Worm (Caenorhabditis elegans) whole organism, young adult: Measurements from ENCODE around the gene str-10.

ENCODE experiments used
- B0261.1 ChIP-seq: sonication (generic microtip); optimal IDR thresholded peaks from 2 replicates; lab custom pipeline; 2016; ENCODE audit warnings: mild to moderate bottlenecking, missing genetic modification characterization, moderate library complexity, missing compliant biosample characterization
- F10E7.11 ChIP-seq: sonication (generic microtip); optimal IDR thresholded peaks from 2 replicates; lab custom pipeline; 2017; ENCODE audit warnings: mild to moderate bottlenecking, missing genetic modification characterization, moderate library complexity, missing compliant biosample characterization
- F57A8.1 ChIP-seq: fragments of 200-800 bp; sonication (Bioruptor generic); optimal IDR thresholded peaks from 2 replicates; lab custom pipeline; 2018; ENCODE audit warnings: mild to moderate bottlenecking, missing genetic modification characterization, moderate library complexity, missing compliant biosample characterization
- K12H6.12 ChIP-seq: fragments of 200-800 bp; sonication (Bioruptor generic); optimal IDR thresholded peaks from 2 replicates; lab custom pipeline; 2018; ENCODE audit warnings: mild to moderate bottlenecking, missing genetic modification characterization, missing compliant biosample characterization
- Y56A3A.18 ChIP-seq: fragments of 200-800 bp; sonication (Bioruptor generic); IDR thresholded peaks from 2 replicates; pipeline ENCODE4 v1.3.6; 2022; ENCODE audit warnings: missing genetic modification reagents, missing genetic modification characterization, missing compliant biosample characterization
- Y67H2A.10 ChIP-seq: fragments of 200-800 bp; sonication (Bioruptor generic); conservative IDR thresholded peaks from 2 replicates; pipeline ENCODE4 v1.3.6; 2022; ENCODE audit warnings: missing genetic modification reagents, missing genetic modification characterization, missing compliant biosample characterization
- akir-1 ChIP-seq: fragments of 200-800 bp; sonication (Bioruptor generic); optimal IDR thresholded peaks from 2 replicates; lab custom pipeline; 2018; ENCODE audit warnings: mild to moderate bottlenecking, missing genetic modification characterization, moderate library complexity, missing compliant biosample characterization
- attf-6 ChIP-seq: fragments of 200-800 bp; sonication (Bioruptor generic); IDR thresholded peaks from 2 replicates; pipeline ENCODE4 v1.3.6; 2022; ENCODE audit warnings: missing genetic modification reagents, missing genetic modification characterization, missing compliant biosample characterization
- bed-1 ChIP-seq: fragments of 200-800 bp; sonication (Bioruptor generic); IDR thresholded peaks from 2 replicates; pipeline ENCODE4 v1.3.6; 2022; ENCODE audit warnings: missing genetic modification reagents, missing genetic modification characterization, missing compliant biosample characterization
- cebp-1 ChIP-seq, 2 experiments: fragments of 200-800 bp in 1 of 2; sonication (Bioruptor generic) in 1 of 2; sonication (generic microtip) in 1 of 2; IDR thresholded peaks in 1 of 2; optimal IDR thresholded peaks in 1 of 2; 2 replicates each; pipeline versions ENCODE4 v1.3.6 to Lab custom; 2017 to 2022; ENCODE audit warnings: missing compliant biosample characterization in 2 of 2, missing genetic modification characterization in 2 of 2, mild to moderate bottlenecking in 1 of 2, missing genetic modification reagents in 1 of 2, moderate library complexity in 1 of 2
- ceh-100 ChIP-seq: fragments of 200-800 bp; sonication (Bioruptor generic); IDR thresholded peaks from 2 replicates; pipeline ENCODE4 v1.3.6; 2022; ENCODE audit warnings: missing genetic modification reagents, missing genetic modification characterization, missing compliant biosample characterization
- ceh-27 ChIP-seq: fragments of 200-800 bp; sonication (Bioruptor generic); optimal IDR thresholded peaks from 2 replicates; lab custom pipeline; 2018; ENCODE audit warnings: mild to moderate bottlenecking, missing genetic modification characterization, moderate library complexity, missing compliant biosample characterization
- ceh-91 ChIP-seq: fragments of 200-800 bp; sonication (Bioruptor generic); IDR thresholded peaks from 2 replicates; pipeline ENCODE4 v1.3.6; 2022; ENCODE audit warnings: missing genetic modification reagents, missing genetic modification characterization, missing compliant biosample characterization
- dox-1 ChIP-seq: fragments of 200-800 bp; sonication (Bioruptor generic); IDR thresholded peaks from 2 replicates; pipeline ENCODE4 v1.3.6; 2022; ENCODE audit warnings: missing genetic modification reagents, missing genetic modification characterization, missing compliant biosample characterization
- egl-44 ChIP-seq: fragments of 200-800 bp; sonication (Bioruptor generic); IDR thresholded peaks from 2 replicates; pipeline ENCODE4 v1.3.6; 2022; ENCODE audit warnings: missing genetic modification reagents, missing genetic modification characterization, missing compliant biosample characterization
- fkh-3 ChIP-seq: sonication (generic microtip); optimal IDR thresholded peaks from 2 replicates; lab custom pipeline; 2016; ENCODE audit warnings: mild to moderate bottlenecking, missing genetic modification characterization, missing compliant biosample characterization
- hlh-12 ChIP-seq: sonication (generic microtip); optimal IDR thresholded peaks from 2 replicates; lab custom pipeline; 2016; ENCODE audit warnings: missing genetic modification characterization, missing compliant biosample characterization
- hlh-26 ChIP-seq: fragments of 200-800 bp; sonication (Bioruptor generic); conservative IDR thresholded peaks from 2 replicates; pipeline ENCODE4 v1.3.6; 2022; ENCODE audit warnings: missing genetic modification reagents, missing genetic modification characterization, missing compliant biosample characterization
- hmg-1.2 ChIP-seq: fragments of 200-800 bp; sonication (Bioruptor generic); IDR thresholded peaks from 2 replicates; pipeline ENCODE4 v1.3.6; 2022; ENCODE audit warnings: missing genetic modification reagents, missing genetic modification characterization, missing compliant biosample characterization
- hmg-20 ChIP-seq: fragments of 200-800 bp; sonication (Bioruptor generic); IDR thresholded peaks from 2 replicates; pipeline ENCODE4 v1.3.6; 2022; ENCODE audit warnings: missing genetic modification reagents, missing genetic modification characterization, missing compliant biosample characterization
- hsf-1 ChIP-seq: fragments of 200-800 bp; sonication (Bioruptor generic); IDR thresholded peaks from 2 replicates; pipeline ENCODE4 v1.3.6; 2022; ENCODE audit warnings: missing genetic modification reagents, missing genetic modification characterization, missing compliant biosample characterization
- let-526 ChIP-seq: fragments of 200-800 bp; sonication (Bioruptor generic); IDR thresholded peaks from 2 replicates; pipeline ENCODE4 v1.3.6; 2022; ENCODE audit warnings: missing genetic modification reagents, missing genetic modification characterization, missing compliant biosample characterization
- let-607 ChIP-seq, 2 experiments: fragments of 200-800 bp in 1 of 2; sonication (Bioruptor generic) in 1 of 2; sonication (generic microtip) in 1 of 2; optimal IDR thresholded peaks; 2 replicates each; lab custom pipeline; 2016 to 2018; ENCODE audit warnings: mild to moderate bottlenecking in 2 of 2, missing compliant biosample characterization in 2 of 2, missing genetic modification characterization in 2 of 2, moderate library complexity in 2 of 2, missing genotype in 1 of 2
- lin-26 ChIP-seq: fragments of 200-800 bp; sonication (Bioruptor generic); IDR thresholded peaks from 2 replicates; pipeline ENCODE4 v1.3.6; 2022; ENCODE audit warnings: missing genetic modification reagents, missing genetic modification characterization, missing compliant biosample characterization
- lin-54 ChIP-seq: fragments of 200-800 bp; sonication (Bioruptor generic); optimal IDR thresholded peaks from 2 replicates; lab custom pipeline; 2018; ENCODE audit warnings: mild to moderate bottlenecking, missing genetic modification characterization, missing compliant biosample characterization
- lir-1 ChIP-seq: fragments of 200-800 bp; sonication (Bioruptor generic); conservative IDR thresholded peaks from 2 replicates; pipeline ENCODE4 v1.3.6; 2022; ENCODE audit warnings: missing genetic modification reagents, missing genetic modification characterization, missing compliant biosample characterization
- lsy-27 ChIP-seq: sonication (generic microtip); optimal IDR thresholded peaks from 2 replicates; lab custom pipeline; 2017; ENCODE audit warnings: missing genetic modification characterization, mild to moderate bottlenecking, missing compliant biosample characterization, antibody characterized with exemption, missing genotype, borderline replicate concordance; ENCODE audit not compliant: insufficient read depth
- mcd-1 ChIP-seq: fragments of 200-800 bp; sonication (Bioruptor generic); IDR thresholded peaks from 2 replicates; pipeline ENCODE4 v1.3.6; 2022; ENCODE audit warnings: missing genetic modification reagents, missing genetic modification characterization, missing compliant biosample characterization
- nfya-2 ChIP-seq: fragments of 200-800 bp; sonication (Bioruptor generic); IDR thresholded peaks from 2 replicates; pipeline ENCODE4 v1.3.6; 2022; ENCODE audit warnings: missing genetic modification reagents, missing genetic modification characterization, missing compliant biosample characterization
- nhr-80 ChIP-seq: sonication (generic microtip); optimal IDR thresholded peaks from 2 replicates; lab custom pipeline; 2016; ENCODE audit warnings: missing genetic modification characterization, missing compliant biosample characterization
- pbrm-1 ChIP-seq: fragments of 200-800 bp; sonication (Bioruptor generic); IDR thresholded peaks from 2 replicates; pipeline ENCODE4 v1.3.6; 2022; ENCODE audit warnings: missing genetic modification reagents, missing genetic modification characterization, missing compliant biosample characterization
- rcor-1 ChIP-seq: fragments of 200-800 bp; sonication (Bioruptor generic); IDR thresholded peaks from 2 replicates; pipeline ENCODE4 v1.3.6; 2022; ENCODE audit warnings: missing genetic modification reagents, missing genetic modification characterization, missing compliant biosample characterization
- rec-8 ChIP-seq, 2 experiments: sonication (generic microtip); optimal IDR thresholded peaks; 2 replicates each; lab custom pipeline; 2016; ENCODE audit warnings: mild to moderate bottlenecking in 2 of 2, missing genetic modification characterization in 2 of 2, missing genetic modification reagents in 2 of 2, missing genotype in 2 of 2, missing biosample characterization in 1 of 2, missing compliant biosample characterization in 1 of 2, moderate library complexity in 1 of 2
- sdz-38 ChIP-seq: sonication (generic microtip); optimal IDR thresholded peaks from 2 replicates; lab custom pipeline; 2016; ENCODE audit warnings: missing genotype, missing genetic modification characterization, missing compliant biosample characterization
- sea-2 ChIP-seq: fragments of 200-800 bp; sonication (Bioruptor generic); IDR thresholded peaks from 2 replicates; pipeline ENCODE4 v1.3.6; 2022; ENCODE audit warnings: missing genetic modification characterization, missing compliant biosample characterization
- tlf-1 ChIP-seq: fragments of 200-800 bp; sonication (Bioruptor generic); optimal IDR thresholded peaks from 2 replicates; lab custom pipeline; 2018; ENCODE audit warnings: mild to moderate bottlenecking, missing genetic modification characterization, missing compliant biosample characterization
- xnd-1 ChIP-seq: sonication (generic microtip); optimal IDR thresholded peaks from 2 replicates; lab custom pipeline; 2016; ENCODE audit warnings: missing genotype, missing genetic modification reagents, missing genetic modification characterization, missing compliant biosample characterization
- zfh-2 ChIP-seq: fragments of 200-800 bp; sonication (Bioruptor generic); conservative IDR thresholded peaks from 2 replicates; pipeline ENCODE4 v1.3.6; 2022; ENCODE audit warnings: missing genetic modification reagents, missing genetic modification characterization, missing compliant biosample characterization
- zim-3 ChIP-seq: sonication (generic microtip); optimal IDR thresholded peaks from 2 replicates; lab custom pipeline; 2017; ENCODE audit warnings: mild to moderate bottlenecking, missing genetic modification characterization, moderate library complexity, missing compliant biosample characterization
- ztf-25 ChIP-seq: fragments of 200-800 bp; sonication (Bioruptor generic); IDR thresholded peaks from 2 replicates; pipeline ENCODE4 v1.3.6; 2022; ENCODE audit warnings: missing genetic modification reagents, missing genetic modification characterization, missing compliant biosample characterization

The str-10 gene

DNA sequence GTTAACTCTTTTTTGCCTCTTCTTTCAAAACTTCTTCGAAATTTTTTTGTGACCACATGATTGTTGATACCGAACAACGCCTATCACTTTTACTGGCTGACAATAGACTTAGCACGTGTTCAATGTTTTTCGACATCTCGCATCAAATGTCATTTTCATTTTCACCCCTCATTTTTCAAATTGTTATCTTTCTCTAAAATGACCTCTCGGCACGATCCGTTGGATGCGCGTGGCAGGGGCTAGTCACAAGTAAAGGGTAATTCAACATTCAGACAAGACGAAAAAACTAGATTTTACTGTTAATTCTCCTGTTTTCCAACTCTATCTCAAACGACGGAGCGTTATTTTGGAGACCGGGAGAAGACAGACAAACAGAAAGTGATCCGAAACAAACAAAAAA, 31.0 kb downstream of the str-10 start, which contains the start of gene F17H10.2 (continued):
- no peak for TF ChIP-seq bed-1 (GFP tag; lab: Robert Waterston, UW)

DNA sequence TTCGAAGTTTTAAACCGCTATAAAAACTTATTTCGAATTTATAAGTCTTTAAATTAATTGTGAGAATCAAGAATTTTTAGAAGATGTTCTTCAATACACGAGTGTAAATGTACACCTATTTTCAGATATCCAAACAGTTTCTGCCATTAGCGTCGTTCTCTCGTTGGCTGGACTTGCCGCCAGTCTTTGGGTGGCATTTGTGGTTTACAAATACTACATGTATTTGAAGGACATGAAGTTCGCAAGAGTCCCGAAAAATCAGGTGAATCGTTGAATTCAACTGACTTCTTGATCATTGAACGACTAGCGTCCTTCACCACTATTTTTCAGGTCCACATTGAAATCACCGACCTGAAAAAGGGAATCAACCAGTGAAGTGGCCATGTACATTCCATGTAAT, 33.3 kb downstream of the str-10 start:
- TF ChIP-seq mcd-1 (GFP tag; lab: Robert Waterston, UW) (no peak), pbrm-1 (no peak), fkh-3 (tag; lab: Kevin White, UChicago) (no peak), akir-1 (GFP tag; lab: Kevin White, UChicago) (no peak)

DNA sequence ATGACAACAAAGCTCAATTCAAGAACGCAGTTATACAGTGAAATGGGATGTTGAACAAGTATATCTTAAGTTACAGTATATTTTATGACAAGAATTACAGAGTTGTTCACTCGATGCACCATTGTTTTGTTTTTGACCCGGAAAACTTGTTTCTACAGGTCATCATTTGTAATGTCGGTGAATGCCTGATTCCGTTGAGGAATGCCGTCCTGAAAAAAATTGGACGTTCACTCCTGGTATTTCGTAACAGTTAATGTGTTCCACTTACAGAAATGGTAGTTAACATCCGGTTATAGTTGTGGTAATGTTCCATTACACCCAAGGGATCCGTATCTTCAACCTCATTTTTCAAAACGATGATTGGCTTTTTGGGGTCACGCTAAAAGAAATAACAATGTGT, 34.0 kb downstream of the str-10 start:
- TF ChIP-seq ceh-91 (GFP tag; lab: Robert Waterston, UW) (no peak), F57A8.1 (no peak), hsf-1 (GFP tag; lab: Robert Waterston, UW) (no peak), zim-3 (tag; lab: Kevin White, UChicago) (peak; percentile 8), cebp-1 (GFP tag; IDR thresholded peaks at IDR 0.05; lab: Robert Waterston, UW) (peak; percentile 34), cebp-1 (tag; optimal IDR thresholded peaks at IDR 0.05; lab: Kevin White, UChicago) (peak; percentile 64), egl-44 (no peak), let-607 (tag; optimal IDR thresholded peaks at IDR 0.05; lab: Kevin White, UChicago) (no peak)
- TF ChIP-seq, all 124 proteins: peak for 2

DNA sequence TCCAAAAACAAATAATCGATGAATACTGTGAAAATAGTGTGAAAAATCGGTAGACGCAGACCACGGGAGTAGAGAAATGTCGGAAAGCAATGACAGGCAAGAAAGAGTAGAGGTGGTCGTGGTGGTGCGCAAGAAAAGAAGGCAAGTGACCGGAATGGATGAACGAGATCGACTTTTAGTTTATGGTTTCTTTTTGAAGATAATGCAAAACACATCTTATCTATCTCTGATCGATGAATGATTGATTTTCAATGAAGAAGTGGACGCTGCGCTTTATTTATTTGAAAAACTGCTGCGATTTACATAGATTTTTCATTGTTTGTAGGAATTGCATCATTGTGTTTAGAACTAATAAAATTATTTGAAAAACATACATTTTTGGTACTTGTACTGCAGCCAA, 37.5 kb downstream of the str-10 start:
- TF ChIP-seq lin-26 (no peak), hlh-26 (GFP tag; lab: Robert Waterston, UW) (no peak), hmg-1.2 (GFP tag; lab: Robert Waterston, UW) (peak; percentile 69)

DNA sequence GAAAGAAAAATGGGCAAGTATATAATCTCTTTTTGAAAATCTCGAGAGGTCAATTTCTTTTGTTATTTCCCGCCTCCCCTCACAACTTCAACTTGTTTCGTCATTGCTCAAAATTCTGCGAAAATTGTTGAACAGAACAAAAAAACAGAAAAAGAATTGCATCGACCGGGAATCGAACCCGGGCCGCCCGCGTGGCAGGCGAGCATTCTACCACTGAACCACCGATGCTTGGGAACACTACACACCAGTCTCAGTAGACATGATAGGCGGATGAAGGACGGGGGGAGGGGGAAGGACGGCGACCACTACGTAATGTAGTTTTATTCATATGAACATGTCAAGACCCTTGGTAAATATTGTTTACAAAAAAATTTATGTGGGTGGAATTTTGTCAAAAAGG, 38.7 kb downstream of the str-10 start:
- TF ChIP-seq ceh-100, result peak; percentile 58; the same call in 1 of the 2 replicates
- TF ChIP-seq tlf-1, result peak; percentile 48
- peak; percentile 98 for TF ChIP-seq B0261.1 (tag; lab: Kevin White, UChicago)
- TF ChIP-seq lsy-27, result peak; percentile 17
- peak; percentile 69; the same call in 1 of the 2 replicates for TF ChIP-seq hmg-20
- TF ChIP-seq nfya-2, result no peak
- peak; percentile 70 for TF ChIP-seq mcd-1 (GFP tag; lab: Robert Waterston, UW)
- TF ChIP-seq let-607 (tag; optimal IDR thresholded peaks at IDR 0.05; lab: Kevin White, UChicago), result peak; percentile 56 to 73
- peak; percentile 9 to 46 for TF ChIP-seq rec-8 (tag; optimal IDR thresholded peaks at IDR 0.05; lab: Kevin White, UChicago)
- peak; percentile 82 for TF ChIP-seq Y56A3A.18 (GFP tag; lab: Robert Waterston, UW)
- no peak for TF ChIP-seq xnd-1
- TF ChIP-seq dox-1, result no peak
- peak; percentile 56; the same call in 1 of the 2 replicates for TF ChIP-seq let-526 (GFP tag; lab: Robert Waterston, UW)
- TF ChIP-seq hlh-12 (tag; lab: Kevin White, UChicago), result no peak
- TF ChIP-seq F10E7.11 (tag; lab: Kevin White, UChicago), result peak; percentile 88
- 0 out of 2 replicates have a peak, but pooled peaks have one; percentile 61 for TF ChIP-seq sea-2 (GFP tag; lab: Robert Waterston, UW)
- no peak; the same call in 1 of the 2 replicates for TF ChIP-seq lir-1
- 0 out of 2 replicates have a peak, but pooled peaks have one; percentile 74 for TF ChIP-seq ztf-25 (GFP tag; lab: Robert Waterston, UW)
- peak; percentile 65; the same call in 1 of the 2 replicates for TF ChIP-seq rcor-1 (GFP tag; lab: Robert Waterston, UW)
- TF ChIP-seq zfh-2 (GFP tag; lab: Robert Waterston, UW), result no peak
- TF ChIP-seq ceh-27 (GFP tag; lab: Kevin White, UChicago), result peak; percentile 81
- TF ChIP-seq hlh-26 (GFP tag; lab: Robert Waterston, UW), result no peak
- TF ChIP-seq sdz-38 (tag; lab: Kevin White, UChicago), result no peak
- TF ChIP-seq lin-54 (GFP tag; lab: Kevin White, UChicago), result no peak
- peak; percentile 79; the same call in 1 of the 2 replicates for TF ChIP-seq attf-6 (GFP tag; lab: Robert Waterston, UW)
- peak; percentile 76 for TF ChIP-seq K12H6.12 (tag; lab: Kevin White, UChicago)
- TF ChIP-seq nhr-80 (tag; lab: Kevin White, UChicago), result peak; percentile 41
- peak; percentile 58; the same call in 1 of the 2 replicates for TF ChIP-seq Y67H2A.10 (GFP tag; lab: Robert Waterston, UW)
